Fruit fly (Drosophila melanogaster) S2 (cell line): ENCODE measurements around the gene upSET.

ENCODE experiments used
- CG8478 ChIP-seq: fragments of >200 bp; optimal IDR thresholded peaks from 2 replicates; lab custom pipeline; 2018
- CTCF ChIP-seq, 2 experiments: fragments of >200 bp; optimal IDR thresholded peaks; 2 replicates each; lab custom pipeline; 2018

Gene upSET

DNA sequence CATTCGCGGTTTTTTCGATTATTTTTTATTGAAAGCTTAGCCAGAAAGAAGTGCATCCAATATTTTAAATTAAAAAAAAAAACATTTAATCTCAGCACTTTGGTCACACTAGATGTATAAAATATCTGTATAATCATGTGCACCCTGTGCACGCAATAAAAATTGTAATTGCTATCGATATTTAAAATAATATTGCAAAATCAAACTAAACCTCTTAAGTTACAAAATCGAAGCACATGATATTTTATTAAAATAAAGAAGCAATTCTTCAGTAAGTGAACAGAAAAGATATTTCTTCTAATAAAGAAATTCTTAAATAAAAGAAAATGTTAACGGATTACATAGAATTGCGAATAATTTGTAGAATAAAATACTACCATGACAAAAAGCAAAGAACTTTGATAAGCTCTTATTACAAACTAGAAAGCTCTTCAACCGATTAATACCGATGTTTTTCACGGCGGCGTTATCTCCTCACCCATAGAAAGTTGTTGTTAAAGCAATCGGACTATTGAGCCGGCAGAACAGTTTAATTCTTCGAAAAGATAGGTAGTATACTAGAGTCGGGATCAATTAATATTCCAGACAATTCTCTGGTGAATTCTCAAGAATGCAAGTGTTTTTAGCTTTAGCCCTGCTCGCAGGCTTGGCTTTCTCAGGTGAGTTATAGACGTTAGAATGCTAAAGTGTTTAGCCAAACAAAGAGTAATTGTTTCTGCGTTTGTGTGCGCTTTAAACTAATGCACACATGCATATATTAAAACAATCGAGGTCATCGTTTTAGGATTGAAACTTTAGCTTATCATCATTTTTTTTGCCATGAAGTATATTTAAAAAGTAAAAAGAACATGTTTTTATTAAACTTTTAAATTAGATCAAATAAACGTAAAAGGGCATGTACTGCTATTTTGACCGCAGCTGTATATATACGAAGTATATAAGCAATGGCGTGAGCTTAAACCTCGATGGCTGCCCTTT is 7.9 kb upstream of the upSET start, which contains the start of gene CtsK1:
Gene CtsK1 (plus strand): TSS at position 490 of the 978 bp plus-strand sequence.
- TF ChIP-seq CTCF (optimal IDR thresholded peaks at IDR 0.05; lab: Kevin White, UChicago) (no peak), CG8478 (no peak)

- TF ChIP-seq CG8478: no peak
- no peak for TF ChIP-seq CTCF (optimal IDR thresholded peaks at IDR 0.05; lab: Kevin White, UChicago)
These were observed 5.5 kb upstream of the upSET start for dm6 chr3L:13996437-13996836.

dm6 chr3L:13996992-13997391 is 4.9 kb upstream of the upSET start, which contains the start of gene CG17361:
CG17361 (plus strand) TSS chr3L:13997191.
- TF ChIP-seq CG8478 (no peak), CTCF (optimal IDR thresholded peaks at IDR 0.05; lab: Kevin White, UChicago) (no peak)

dm6 chr3L:13999204-13999603 is 2.7 kb upstream of the upSET start, which contains the start of gene CG17359:
CG17359 (minus strand) TSS chr3L:13999251.
- TF ChIP-seq CTCF (optimal IDR thresholded peaks at IDR 0.05; lab: Kevin White, UChicago) (no peak), CG8478 (no peak)

DNA sequence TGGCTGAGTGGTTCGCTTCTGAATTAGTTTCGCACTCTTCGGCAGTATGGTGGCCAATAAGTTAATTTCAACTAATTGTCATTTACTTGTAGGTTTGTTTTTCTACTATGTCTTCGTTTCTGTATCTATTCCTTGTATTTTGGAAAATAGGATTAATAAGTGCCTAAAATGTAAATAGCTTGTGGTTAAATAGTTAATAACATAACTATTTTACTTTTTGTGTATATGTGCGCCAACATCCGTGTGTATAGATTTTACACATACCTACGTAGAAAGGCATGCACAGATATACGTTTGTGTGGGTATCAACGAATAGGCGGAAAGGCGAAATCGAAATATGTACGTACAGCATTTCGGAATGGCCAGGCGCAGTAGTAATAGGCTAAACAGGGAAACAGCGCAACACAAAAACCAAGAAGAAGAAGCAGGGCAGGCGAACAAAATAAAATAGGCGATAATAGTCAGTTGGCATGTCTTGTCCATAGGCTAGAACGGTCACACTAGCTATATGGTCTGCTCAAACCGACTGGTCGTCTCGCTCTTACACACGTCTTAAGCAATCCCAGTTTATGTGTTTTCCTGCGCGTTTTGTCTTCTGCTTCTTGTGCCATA is 703 bp downstream of the upSET start:
- peak in 1 of 2 experiments; percentile 4 for TF ChIP-seq CTCF (optimal IDR thresholded peaks at IDR 0.05; lab: Kevin White, UChicago)
- no peak for TF ChIP-seq CG8478

dm6 chr3L:14003297-14004040 is 1.5 kb downstream of the upSET start:
- TF ChIP-seq CG8478: no peak
- TF ChIP-seq CTCF (optimal IDR thresholded peaks at IDR 0.05; lab: Kevin White, UChicago): no peak

dm6 chr3L:14004041-14004407 is 2.1 kb downstream of the upSET start:
- TF ChIP-seq CG8478 (no peak), CTCF (optimal IDR thresholded peaks at IDR 0.05; lab: Kevin White, UChicago) (no peak)

DNA sequence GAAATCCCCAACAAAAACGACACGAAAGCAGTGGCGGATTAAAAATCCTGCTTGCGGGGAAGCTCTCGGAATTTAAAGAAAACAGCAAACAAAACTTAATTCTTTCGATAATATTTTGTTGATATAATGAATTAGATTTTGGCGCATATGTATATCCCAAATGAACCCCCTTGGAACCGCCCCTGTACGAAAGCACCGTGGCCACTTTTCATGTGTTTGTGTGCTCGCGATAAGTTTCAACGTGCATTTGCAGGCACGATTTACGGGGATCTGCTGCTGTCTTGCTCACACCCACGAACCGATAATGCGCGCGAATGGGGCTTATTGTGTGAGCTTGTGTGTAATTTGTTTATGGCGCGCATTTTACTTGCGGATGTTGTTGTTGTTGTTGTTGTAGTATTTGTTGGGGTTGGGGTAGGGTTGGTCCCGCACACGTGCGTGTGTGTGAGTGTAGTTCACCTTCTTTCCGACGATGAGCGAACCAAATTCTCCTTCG is 3.1 kb downstream of the upSET start:
- TF ChIP-seq CTCF (optimal IDR thresholded peaks at IDR 0.05; lab: Kevin White, UChicago) (no peak), CG8478 (no peak)

dm6 chr3L:14005627-14006287 is 3.8 kb downstream of the upSET start:
- TF ChIP-seq CG8478: no peak
- no peak for TF ChIP-seq CTCF (optimal IDR thresholded peaks at IDR 0.05; lab: Kevin White, UChicago)

DNA sequence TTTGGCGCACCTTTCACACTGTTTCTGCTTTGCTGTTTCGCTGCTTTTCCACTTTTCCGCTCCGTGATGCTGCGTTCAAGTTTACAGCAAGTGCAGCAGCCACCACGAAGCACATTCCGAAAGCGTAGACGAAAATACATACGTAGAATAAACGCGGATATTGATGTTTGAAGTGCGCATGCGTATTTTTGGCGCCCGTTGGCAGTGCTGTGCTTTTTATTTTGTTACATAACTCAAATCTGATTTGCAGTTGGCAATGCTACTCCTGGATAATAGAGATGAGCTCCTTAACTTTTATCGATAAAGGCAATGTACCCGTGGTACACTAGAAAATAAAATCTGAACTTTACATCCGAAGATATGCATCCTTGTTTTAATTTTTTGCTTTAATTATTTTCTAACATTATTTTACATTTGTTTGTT is 4.8 kb downstream of the upSET start:
- no peak for TF ChIP-seq CTCF (optimal IDR thresholded peaks at IDR 0.05; lab: Kevin White, UChicago)
- no peak for TF ChIP-seq CG8478

DNA sequence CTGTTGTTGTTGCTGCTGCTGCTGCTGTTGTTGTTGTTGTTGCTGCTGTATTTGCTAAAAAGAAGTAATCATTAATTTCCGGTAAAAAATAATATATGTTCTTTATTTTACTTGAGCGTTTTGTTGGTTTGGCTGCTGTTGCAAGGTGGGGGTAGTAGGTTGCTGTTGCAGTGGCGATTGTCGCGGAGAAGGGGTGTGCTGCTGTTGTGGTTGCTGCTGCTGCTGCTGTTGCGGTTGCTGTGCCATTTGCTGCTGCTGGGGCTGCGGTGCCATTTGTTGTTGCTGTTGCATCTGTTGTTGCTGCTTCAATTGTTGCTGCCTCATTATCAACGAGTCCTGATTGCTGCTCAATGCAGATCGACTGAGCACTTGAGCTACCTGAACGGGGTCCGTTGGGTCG is 23.8 kb downstream of the upSET start:
- no peak for TF ChIP-seq CG8478
- no peak for TF ChIP-seq CTCF (optimal IDR thresholded peaks at IDR 0.05; lab: Kevin White, UChicago)

DNA sequence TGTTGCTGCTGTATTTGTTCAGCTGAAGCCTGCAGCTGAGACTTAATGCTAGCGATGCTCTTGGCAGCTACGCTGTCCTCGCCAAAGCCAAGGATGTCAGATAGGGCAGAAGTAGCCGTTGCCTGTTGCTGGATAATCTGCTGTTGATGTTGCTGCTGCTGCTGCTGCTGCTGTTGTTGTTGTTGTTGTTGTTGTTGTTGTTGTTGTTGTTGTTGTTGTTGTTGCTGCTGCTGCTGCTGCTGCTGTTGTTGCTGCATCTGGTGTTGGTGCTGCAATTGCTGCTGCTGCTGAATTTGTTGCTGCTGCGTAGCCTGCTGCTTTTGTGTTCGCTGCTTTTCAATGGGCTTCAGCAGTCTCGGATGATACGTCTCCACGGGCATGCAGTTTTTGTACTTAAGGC is 25.6 kb downstream of the upSET start:
- TF ChIP-seq CG8478 (no peak), CTCF (optimal IDR thresholded peaks at IDR 0.05; lab: Kevin White, UChicago) (no peak)

dm6 chr3L:14028485-14029384 is 26.8 kb downstream of the upSET start, which contains the start of gene Ptip:
Ptip (minus strand) TSS chr3L:14029121.
- TF ChIP-seq CG8478: no peak
- TF ChIP-seq CTCF (optimal IDR thresholded peaks at IDR 0.05; lab: Kevin White, UChicago): peak; percentile 41 to 49
